Fruit fly (Drosophila melanogaster) whole organism, wandering third instar larva: ENCODE data around the gene ppk28.

Experiments
- CG9705 ChIP-seq: fragments of 200-800 bp; sonication (Bioruptor generic); optimal IDR thresholded peaks from 2 replicates; lab custom pipeline; 2018; ENCODE audit warnings: missing biosample characterization, mild to moderate bottlenecking, missing genetic modification characterization
- GATAd ChIP-seq: sonication (Bioruptor generic); optimal IDR thresholded peaks from 2 replicates; lab custom pipeline; 2016; ENCODE audit warnings: missing biosample characterization, missing genetic modification characterization
- Hr83 ChIP-seq: fragments of 200-300 bp; sonication (Bioruptor generic); optimal IDR thresholded peaks from 2 replicates; lab custom pipeline; 2016; ENCODE audit warnings: missing biosample characterization, mild to moderate bottlenecking, missing genetic modification characterization, moderate library complexity; ENCODE audit not compliant: poor library complexity, severe bottlenecking
- N ChIP-seq: fragments of >200 bp; optimal IDR thresholded peaks from 2 replicates; lab custom pipeline; 2018; ENCODE audit warnings: missing biosample characterization, missing external identifiers, missing genetic modification characterization
- h ChIP-seq: fragments of 200-800 bp; sonication (Bioruptor generic); optimal IDR thresholded peaks from 3 replicates; lab custom pipeline; 2016; ENCODE audit warnings: missing biosample characterization, mild to moderate bottlenecking, missing genetic modification characterization

dm6 chrX:16834259-16834658 is 28.4 kb downstream of the ppk28 start:
- TF ChIP-seq h (GFP tag; lab: Kevin White, UChicago) (peak; percentile 22), Hr83 (GFP tag; lab: Kevin White, UChicago) (no peak), N (GFP tag; lab: Kevin White, UChicago) (no peak), GATAd (GFP tag; lab: Kevin White, UChicago) (no peak), CG9705 (GFP tag; lab: Kevin White, UChicago) (no peak)
